Fruit fly (Drosophila melanogaster) whole organism, embryonic: ENCODE results near the gene Mbs.

ENCODE experiments used
- CG11093 ChIP-seq: fragments of 200-800 bp; sonication (Bioruptor generic); IDR thresholded peaks from 3 replicates; pipeline ENCODE4 v1.3.6; 2022; ENCODE audit warnings: missing biosample characterization, missing genetic modification characterization
- CG11247 ChIP-seq: fragments of 200-800 bp; sonication (Bioruptor generic); IDR thresholded peaks from 2 replicates; pipeline ENCODE4 v1.3.6; 2022; ENCODE audit warnings: missing biosample characterization, missing genetic modification characterization
- CG11456 ChIP-seq: fragments of 200-800 bp; sonication (Bioruptor generic); IDR thresholded peaks from 3 replicates; pipeline ENCODE4 v1.3.6; 2022; ENCODE audit warnings: missing biosample characterization, missing genetic modification characterization
- CG11695 ChIP-seq: fragments of 200-800 bp; sonication (Bioruptor generic); IDR thresholded peaks from 3 replicates; pipeline ENCODE4 v1.3.6; 2022; ENCODE audit warnings: missing biosample characterization, missing genetic modification characterization
- CG11723 ChIP-seq: fragments of 200-800 bp; sonication (Bioruptor generic); optimal IDR thresholded peaks from 2 replicates; lab custom pipeline; 2017; ENCODE audit warnings: missing biosample characterization, mild to moderate bottlenecking, missing genetic modification characterization
- CG12071 ChIP-seq: fragments of 200-800 bp; sonication (Bioruptor generic); optimal IDR thresholded peaks from 3 replicates; lab custom pipeline; 2018; ENCODE audit warnings: missing biosample characterization, mild to moderate bottlenecking, missing genetic modification characterization
- CG13287 ChIP-seq: fragments of 200-800 bp; sonication (Bioruptor generic); IDR thresholded peaks from 2 replicates; pipeline ENCODE4 v1.3.6; 2022; ENCODE audit warnings: missing biosample characterization, missing genetic modification characterization; ENCODE audit not compliant: partially characterized antibody
- CG14014 ChIP-seq: fragments of 200-800 bp; sonication (Bioruptor generic); IDR thresholded peaks from 2 replicates; pipeline ENCODE4 v1.3.6; 2022; ENCODE audit warnings: missing biosample characterization, missing genetic modification characterization
- CG15011 ChIP-seq: fragments of 200-800 bp; sonication (Bioruptor generic); optimal IDR thresholded peaks from 3 replicates; lab custom pipeline; 2018; ENCODE audit warnings: missing biosample characterization, mild to moderate bottlenecking, missing genetic modification characterization
- CG15601 ChIP-seq: fragments of 200-800 bp; sonication (Bioruptor generic); optimal IDR thresholded peaks from 3 replicates; lab custom pipeline; 2019; ENCODE audit warnings: missing biosample characterization, mild to moderate bottlenecking, missing genetic modification characterization, moderate library complexity
- CG17361 ChIP-seq: fragments of 200-800 bp; sonication (Bioruptor generic); IDR thresholded peaks from 3 replicates; pipeline ENCODE4 v1.3.6; 2022; ENCODE audit warnings: missing biosample characterization, missing genetic modification characterization
- CG17829 ChIP-seq: fragments of 200-800 bp; optimal IDR thresholded peaks from 2 replicates; lab custom pipeline; 2019; ENCODE audit warnings: missing biosample characterization, mild to moderate bottlenecking, missing genetic modification characterization, moderate library complexity
- CG18476 ChIP-seq: fragments of 200-800 bp; sonication (Bioruptor generic); optimal IDR thresholded peaks from 2 replicates; lab custom pipeline; 2016; ENCODE audit warnings: missing biosample characterization, mild to moderate bottlenecking, missing genetic modification characterization
- CG2889 ChIP-seq: fragments of 200-800 bp; sonication (Bioruptor generic); IDR thresholded peaks from 3 replicates; pipeline ENCODE4 v1.3.6; 2022; ENCODE audit warnings: missing biosample characterization, missing genetic modification characterization
- CG3995 ChIP-seq: fragments of 200-800 bp; sonication (Bioruptor generic); optimal IDR thresholded peaks from 3 replicates; lab custom pipeline; 2016; ENCODE audit warnings: missing biosample characterization, missing genetic modification characterization
- CG42726 ChIP-seq: fragments of 200-800 bp; sonication (Bioruptor generic); IDR thresholded peaks from 2 replicates; pipeline ENCODE4 v1.3.6; 2022; ENCODE audit warnings: missing biosample characterization, missing genetic modification characterization; ENCODE audit not compliant: partially characterized antibody
- CG4730 ChIP-seq: fragments of 200-800 bp; sonication (Bioruptor generic); IDR thresholded peaks from 2 replicates; pipeline ENCODE4 v1.3.6; 2022; ENCODE audit warnings: missing biosample characterization, missing genetic modification characterization
- CG5245 ChIP-seq: fragments of 200-800 bp; sonication (Bioruptor generic); optimal IDR thresholded peaks from 3 replicates; lab custom pipeline; 2016; ENCODE audit warnings: missing biosample characterization, missing genetic modification characterization
- CG6272 ChIP-seq: fragments of 200-800 bp; sonication (Bioruptor generic); IDR thresholded peaks from 2 replicates; pipeline ENCODE4 v1.3.6; 2022; ENCODE audit warnings: missing biosample characterization, missing genetic modification characterization
- CG8290 ChIP-seq, 3 experiments: fragments of 200-800 bp; sonication (Bioruptor generic); optimal IDR thresholded peaks; 2 replicates each; lab custom pipeline; 2016 to 2019; ENCODE audit warnings: missing biosample characterization in 3 of 3, missing genetic modification characterization in 3 of 3, mild to moderate bottlenecking in 2 of 3, moderate library complexity in 1 of 3
- CG8765 ChIP-seq: fragments of 200-800 bp; sonication (Bioruptor generic); IDR thresholded peaks from 2 replicates; pipeline ENCODE4 v1.3.6; 2022; ENCODE audit warnings: missing biosample characterization, missing genetic modification characterization
- Camta ChIP-seq: fragments of 200-800 bp; sonication (Bioruptor generic); optimal IDR thresholded peaks from 2 replicates; lab custom pipeline; 2016; ENCODE audit warnings: missing biosample characterization, missing genetic modification characterization
- E2f1 ChIP-seq: fragments of 200-800 bp; sonication (Bioruptor generic); IDR thresholded peaks from 2 replicates; pipeline ENCODE4 v1.3.6; 2022; ENCODE audit warnings: missing biosample characterization, missing genetic modification characterization
- Ets65A ChIP-seq: fragments of 200-800 bp; sonication (Bioruptor generic); peaks from one replicate; lab custom pipeline; 2016; ENCODE audit warnings: missing biosample characterization, missing genetic modification characterization
- Fer2 ChIP-seq: fragments of 200-800 bp; sonication (Bioruptor generic); optimal IDR thresholded peaks from 2 replicates; lab custom pipeline; 2018; ENCODE audit warnings: missing biosample characterization, mild to moderate bottlenecking, missing genetic modification characterization, moderate library complexity
- Hmx ChIP-seq: fragments of 200-800 bp; sonication (Bioruptor generic); optimal IDR thresholded peaks from 2 replicates; lab custom pipeline; 2016; ENCODE audit warnings: missing biosample characterization, missing genetic modification characterization
- Kr ChIP-seq: fragments of 200-800 bp; sonication (Bioruptor generic); optimal IDR thresholded peaks from 2 replicates; lab custom pipeline; 2017; ENCODE audit warnings: missing biosample characterization, mild to moderate bottlenecking, missing genetic modification characterization
- Myb ChIP-seq: fragments of 200-800 bp; sonication (Bioruptor generic); optimal IDR thresholded peaks from 2 replicates; lab custom pipeline; 2016; ENCODE audit warnings: missing biosample characterization, missing genetic modification characterization
- NC2α ChIP-seq: fragments of 200-800 bp; sonication (Bioruptor generic); optimal IDR thresholded peaks from 2 replicates; lab custom pipeline; 2016; ENCODE audit warnings: missing biosample characterization, missing genetic modification characterization
- NK7.1 ChIP-seq: fragments of 200-800 bp; sonication (Bioruptor generic); optimal IDR thresholded peaks from 3 replicates; lab custom pipeline; 2016; ENCODE audit warnings: missing biosample characterization, missing genetic modification characterization
- Nf-YB ChIP-seq: fragments of 200-800 bp; sonication (Bioruptor generic); optimal IDR thresholded peaks from 3 replicates; lab custom pipeline; 2019; ENCODE audit warnings: missing biosample characterization, mild to moderate bottlenecking, missing genetic modification characterization, moderate library complexity
- ac ChIP-seq: fragments of 200-800 bp; sonication (Bioruptor generic); optimal IDR thresholded peaks from 3 replicates; lab custom pipeline; 2017; ENCODE audit warnings: missing biosample characterization, mild to moderate bottlenecking, missing genetic modification characterization
- ase ChIP-seq: fragments of 200-800 bp; sonication (Bioruptor generic); IDR thresholded peaks from 3 replicates; pipeline ENCODE4 v1.3.6; 2022; ENCODE audit warnings: missing biosample characterization, missing genetic modification characterization
- cato ChIP-seq: fragments of 200-800 bp; sonication (Bioruptor generic); optimal IDR thresholded peaks from 2 replicates; lab custom pipeline; 2016; ENCODE audit warnings: missing biosample characterization, missing genetic modification characterization, borderline replicate concordance
- dpn ChIP-seq, 2 experiments: fragments of 200-800 bp; sonication (Bioruptor generic); optimal IDR thresholded peaks; 3 replicates each; lab custom pipeline; 2016; ENCODE audit warnings: missing biosample characterization in 2 of 2, missing genetic modification characterization in 2 of 2
- ewg ChIP-seq: fragments of 200-800 bp; sonication (Bioruptor generic); optimal IDR thresholded peaks from 3 replicates; lab custom pipeline; 2017; ENCODE audit warnings: mild to moderate bottlenecking, missing biosample characterization, missing genetic modification reagents, missing genetic modification characterization
- eyg ChIP-seq: fragments of 200-800 bp; sonication (Bioruptor generic); optimal IDR thresholded peaks from 3 replicates; lab custom pipeline; 2016; ENCODE audit warnings: missing biosample characterization, missing genetic modification characterization
- fd3F ChIP-seq: fragments of 200-800 bp; sonication (Bioruptor generic); optimal IDR thresholded peaks from 2 replicates; lab custom pipeline; 2018; ENCODE audit warnings: missing biosample characterization, mild to moderate bottlenecking, missing genetic modification characterization, moderate library complexity
- gcm2 ChIP-seq: fragments of 200-800 bp; sonication (Bioruptor generic); optimal IDR thresholded peaks from 2 replicates; lab custom pipeline; 2016; ENCODE audit warnings: missing biosample characterization, missing genetic modification characterization
- ind ChIP-seq: fragments of 200-800 bp; sonication (Bioruptor generic); optimal IDR thresholded peaks from 3 replicates; lab custom pipeline; 2016; ENCODE audit warnings: missing biosample characterization, missing genetic modification characterization
- lola ChIP-seq, 3 experiments: fragments of >200 bp in 2 of 3; fragments of 200-800 bp in 1 of 3; sonication (Bioruptor generic) in 1 of 3; optimal IDR thresholded peaks; 2 replicates each; lab custom pipeline; 2017 to 2019; ENCODE audit warnings: missing biosample characterization in 3 of 3, missing genetic modification characterization in 3 of 3, mild to moderate bottlenecking in 1 of 3, moderate library complexity in 1 of 3
- nmo ChIP-seq: fragments of 200-800 bp; sonication (Bioruptor generic); optimal IDR thresholded peaks from 2 replicates; lab custom pipeline; 2018; ENCODE audit warnings: missing biosample characterization, mild to moderate bottlenecking, missing genetic modification characterization, moderate library complexity
- pnt ChIP-seq: fragments of 200-800 bp; sonication (Bioruptor generic); optimal IDR thresholded peaks from 3 replicates; lab custom pipeline; 2016; ENCODE audit warnings: missing biosample characterization, missing genetic modification characterization
- prd ChIP-seq, 3 experiments: fragments of >200 bp in 2 of 3; fragments of 200-800 bp in 1 of 3; sonication (Bioruptor generic) in 1 of 3; optimal IDR thresholded peaks in 2 of 3; IDR thresholded peaks in 1 of 3; 2 replicates in 2 of 3; 3 replicates in 1 of 3; pipeline versions ENCODE4 v1.3.6 to Lab custom; 2017 to 2022; ENCODE audit warnings: missing biosample characterization in 1 of 3, missing genetic modification characterization in 1 of 3
- sens ChIP-seq: fragments of 200-800 bp; sonication (Bioruptor generic); peaks from one replicate; lab custom pipeline; 2016; ENCODE audit warnings: missing biosample characterization, missing genetic modification characterization
- stc ChIP-seq: fragments of 200-800 bp; sonication (Bioruptor generic); IDR thresholded peaks from 2 replicates; pipeline ENCODE4 v1.3.6; 2022; ENCODE audit warnings: missing biosample characterization, missing genetic modification characterization
- tx ChIP-seq: fragments of 200-800 bp; sonication (Bioruptor generic); optimal IDR thresholded peaks from 2 replicates; lab custom pipeline; 2016; ENCODE audit warnings: missing biosample characterization, missing genetic modification characterization
- vfl ChIP-seq: fragments of 200-800 bp; sonication (Bioruptor generic); optimal IDR thresholded peaks from 2 replicates; lab custom pipeline; 2016; ENCODE audit warnings: missing biosample characterization, missing genetic modification characterization
- zfh1 ChIP-seq: fragments of 200-800 bp; sonication (Bioruptor generic); IDR thresholded peaks from 3 replicates; pipeline ENCODE4 v1.3.6; 2022; ENCODE audit warnings: missing biosample characterization, missing genetic modification characterization

Mbs gene

dm6 chr3L:16128481-16128972, 76.8 kb downstream of the Mbs start, which contains the start of gene Pgm1 (continued):
- peak; percentile 69 for TF ChIP-seq ac
- peak; percentile 98 for TF ChIP-seq Ets65A
- peak; percentile 84 for TF ChIP-seq vfl
- no peak for TF ChIP-seq CG15011 (GFP tag; lab: Kevin White, UChicago)
- TF ChIP-seq lola (GFP tag; optimal IDR thresholded peaks at IDR 0.05; lab: Kevin White, UChicago): peak in 1 of 3 experiments; percentile 46
- TF ChIP-seq CG42726: peak; percentile 42; the same call in 1 of the 2 replicates
- TF ChIP-seq CG5245: peak; percentile 69
- peak; percentile 77 for TF ChIP-seq zfh1
- peak; percentile 72 for TF ChIP-seq stc (GFP tag; lab: Robert Waterston, UW)
- peak; percentile 65 for TF ChIP-seq CG8765 (GFP tag; lab: Robert Waterston, UW)
- TF ChIP-seq cato: peak; percentile 52
- peak; percentile 51 for TF ChIP-seq CG15601 (tag; lab: Kevin White, UChicago)
- peak; percentile 44 for TF ChIP-seq CG4730 (GFP tag; lab: Robert Waterston, UW)
- no peak for TF ChIP-seq prd (optimal IDR thresholded peaks at IDR 0.05; lab: Kevin White, UChicago)
- peak; percentile 75 for TF ChIP-seq prd (GFP tag; IDR thresholded peaks at IDR 0.05; lab: Robert Waterston, UW)
- TF ChIP-seq pnt (GFP tag; lab: Kevin White, UChicago): peak; percentile 83
- TF ChIP-seq CG8290 (GFP tag; optimal IDR thresholded peaks at IDR 0.05; lab: Kevin White, UChicago): peak; percentile 70
- TF ChIP-seq CG8290 (tag; optimal IDR thresholded peaks at IDR 0.05; lab: Kevin White, UChicago): peak; percentile 34 to 96
- TF ChIP-seq ewg: peak; percentile 44
- TF ChIP-seq CG17361 (GFP tag; lab: Robert Waterston, UW): peak; percentile 71
- peak; percentile 47 for TF ChIP-seq CG11247
- TF ChIP-seq Nf-YB (GFP tag; lab: Kevin White, UChicago): peak; percentile 65
- TF ChIP-seq CG12071 (GFP tag; lab: Kevin White, UChicago): peak; percentile 87
- peak; percentile 49 for TF ChIP-seq CG3995 (GFP tag; lab: Kevin White, UChicago)
- TF ChIP-seq CG11093 (GFP tag; lab: Robert Waterston, UW): peak; percentile 36; the same call in 2 of the 3 replicates
- peak; percentile 90 for TF ChIP-seq NK7.1 (GFP tag; lab: Kevin White, UChicago)
- TF ChIP-seq Hmx (GFP tag; lab: Kevin White, UChicago): peak; percentile 70
- peak; percentile 85 for TF ChIP-seq Camta (GFP tag; lab: Kevin White, UChicago)
- TF ChIP-seq CG2889: peak; percentile 69; the same call in 2 of the 3 replicates
- TF ChIP-seq Kr: no peak
- peak; percentile 80 for TF ChIP-seq CG17829 (tag; lab: Kevin White, UChicago)
- peak; percentile 76 for TF ChIP-seq CG11723 (GFP tag; lab: Kevin White, UChicago)
- TF ChIP-seq eyg: peak; percentile 71
- TF ChIP-seq CG11695 (GFP tag; lab: Robert Waterston, UW): peak; percentile 68
- peak; percentile 64 for TF ChIP-seq Fer2 (tag; lab: Kevin White, UChicago)
- TF ChIP-seq CG13287 (GFP tag; lab: Robert Waterston, UW): 0 out of 2 replicates have a peak, but pooled peaks have one; percentile 24
- peak; percentile 88 for TF ChIP-seq tx (GFP tag; lab: Kevin White, UChicago)
- peak; percentile 89 to 90 for TF ChIP-seq dpn (GFP tag; optimal IDR thresholded peaks at IDR 0.05; lab: Kevin White, UChicago)
- peak; percentile 81 for TF ChIP-seq Myb (GFP tag; lab: Kevin White, UChicago)
- TF ChIP-seq gcm2 (GFP tag; lab: Kevin White, UChicago): peak; percentile 87
- peak; percentile 79 for TF ChIP-seq NC2α (GFP tag; lab: Kevin White, UChicago)
- TF ChIP-seq nmo (GFP tag; lab: Kevin White, UChicago): peak; percentile 82
- TF ChIP-seq CG14014 (GFP tag; lab: Robert Waterston, UW): peak; percentile 76
- peak; percentile 74 for TF ChIP-seq E2f1 (GFP tag; lab: Robert Waterston, UW)
- peak; percentile 82 for TF ChIP-seq CG11456 (GFP tag; lab: Robert Waterston, UW)
- TF ChIP-seq ind (GFP tag; lab: Kevin White, UChicago): peak; percentile 90
- TF ChIP-seq fd3F: peak; percentile 59
- peak; percentile 28; the same call in 1 of the 3 replicates for TF ChIP-seq ase (GFP tag; lab: Robert Waterston, UW)
- TF ChIP-seq CG6272 (GFP tag; lab: Robert Waterston, UW): peak; percentile 40; the same call in 1 of the 2 replicates
- peak; percentile 72 for TF ChIP-seq CG18476 (GFP tag; lab: Kevin White, UChicago)
- peak; percentile 99 for TF ChIP-seq sens (GFP tag; lab: Kevin White, UChicago)
